Worm (Caenorhabditis elegans): Measurements from ENCODE around the gene C05G5.3.

ce11 chrX:14717782-14718181, 34.0 kb downstream of the C05G5.3 start:
- TF ChIP-seq nhr-80 (tag; optimal IDR thresholded peaks at IDR 0.05) (no peak), attf-3 (GFP tag; conservative IDR thresholded peaks at IDR 0.05) (no peak), somi-1 (GFP tag; optimal IDR thresholded peaks at IDR 0.05) (no peak)
